Worm (Caenorhabditis elegans) whole organism, L4/young adult: ENCODE measurements around the gene ZC504.1.

Experiments
- W03F9.2 ChIP-seq: fragments of 150-350 bp; optimal IDR thresholded peaks from 2 replicates; lab custom pipeline; 2014; ENCODE audit warnings: missing biosample characterization, missing genetic modification characterization
- dao-5 ChIP-seq: sonication (generic microtip); optimal IDR thresholded peaks from 2 replicates; lab custom pipeline; 2016; ENCODE audit warnings: missing genotype, missing genetic modification characterization, moderate library complexity, missing compliant biosample characterization
- him-1 ChIP-seq: sonication (generic microtip); optimal IDR thresholded peaks from 2 replicates; lab custom pipeline; 2016; ENCODE audit warnings: missing genotype, missing genetic modification reagents, missing genetic modification characterization, missing compliant biosample characterization

ZC504.1 gene

ce11 chrX:10406850-10407249 lies at the start of gene ZC504.1:
TSS of gene ZC504.1 (plus strand) at chrX:10407150.
- TF ChIP-seq dao-5 (tag; lab: Kevin White, UChicago) (no peak), him-1 (tag; lab: Kevin White, UChicago) (no peak), W03F9.2 (no peak)

ce11 chrX:10358083-10358482 lies 48.9 kb upstream of the ZC504.1 start, which contains the start of gene efhc-1:
TSS of gene efhc-1 (plus strand) at chrX:10358383.
- TF ChIP-seq him-1 (tag; lab: Kevin White, UChicago) (no peak), W03F9.2 (no peak), dao-5 (tag; lab: Kevin White, UChicago) (no peak)

DNA sequence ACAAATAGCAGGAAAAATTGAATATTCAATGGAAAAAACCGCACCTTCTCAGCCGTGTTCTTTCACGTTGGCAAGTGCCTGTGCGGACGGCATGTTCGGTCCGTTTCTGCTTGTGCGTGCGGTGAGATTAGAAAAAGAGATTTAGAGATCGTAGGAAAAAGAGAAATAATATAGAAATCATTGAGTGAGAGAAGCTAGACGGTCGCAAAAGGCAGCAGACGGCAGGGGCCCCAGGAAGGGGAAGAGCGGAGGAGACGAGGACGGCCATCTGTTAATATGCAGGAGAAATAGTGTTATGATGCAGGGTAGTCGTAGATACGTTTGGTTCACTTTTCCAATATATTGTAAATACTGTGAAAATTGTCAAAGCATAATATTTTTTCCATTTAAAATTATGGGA lies 34.4 kb upstream of the ZC504.1 start, which contains the start of gene Y49A10A.2:
TSS of gene Y49A10A.2 (minus strand) at position 109 of the 400 bp plus-strand sequence.
- TF ChIP-seq him-1 (tag; lab: Kevin White, UChicago) (no peak), dao-5 (tag; lab: Kevin White, UChicago) (no peak), W03F9.2 (no peak)

DNA sequence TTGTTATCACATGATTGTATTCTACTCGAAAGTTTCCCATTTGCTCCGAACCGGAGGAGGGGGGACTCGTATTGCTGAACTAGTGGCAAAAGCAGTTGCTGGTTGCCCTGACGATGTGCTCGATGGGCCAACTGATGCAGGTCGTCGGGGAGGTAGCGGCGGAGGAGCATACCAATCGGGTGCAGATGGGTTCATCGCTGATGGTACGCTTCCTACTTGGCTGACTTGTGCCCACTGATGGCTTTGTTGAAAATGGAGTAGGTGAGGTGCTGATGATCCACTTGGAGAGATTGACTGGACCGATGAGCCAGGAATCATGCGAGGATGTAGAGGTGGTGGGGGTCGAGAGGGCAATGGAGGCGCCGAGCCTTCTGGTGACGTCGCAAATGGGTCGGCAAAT lies 33.4 kb upstream of the ZC504.1 start:
- TF ChIP-seq dao-5 (tag; lab: Kevin White, UChicago), result no peak
- TF ChIP-seq him-1 (tag; lab: Kevin White, UChicago), result no peak
- no peak for TF ChIP-seq W03F9.2

DNA sequence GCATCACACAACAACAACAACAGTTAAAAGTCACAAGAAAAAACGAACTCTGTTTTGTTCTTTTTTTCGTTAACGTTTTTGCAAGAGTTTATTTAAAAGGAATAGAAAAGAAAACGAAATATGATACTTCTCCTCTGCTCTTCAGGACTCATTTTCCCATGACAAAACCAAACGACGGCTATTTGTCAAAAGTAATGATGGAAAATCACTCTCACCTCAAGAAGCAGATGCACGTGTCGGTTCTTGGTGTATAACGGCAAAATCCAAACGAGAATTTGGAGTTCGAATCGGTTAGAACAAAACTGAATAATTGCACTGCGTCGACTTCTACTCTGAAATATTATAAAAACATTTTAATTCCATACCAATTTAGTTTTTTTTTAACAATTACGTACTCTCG lies 30.0 kb upstream of the ZC504.1 start:
- TF ChIP-seq W03F9.2 (no peak), him-1 (tag; lab: Kevin White, UChicago) (no peak), dao-5 (tag; lab: Kevin White, UChicago) (no peak)

- TF ChIP-seq him-1 (tag; lab: Kevin White, UChicago) (peak; percentile 28), dao-5 (tag; lab: Kevin White, UChicago) (no peak), W03F9.2 (peak; percentile 81)
These were observed 29.3 kb upstream of the ZC504.1 start for ce11 chrX:10377663-10378062.

ce11 chrX:10379678-10380077 lies 27.3 kb upstream of the ZC504.1 start, which contains the start of gene rme-4:
TSS of gene rme-4 (minus strand) at chrX:10379845.
- TF ChIP-seq him-1 (tag; lab: Kevin White, UChicago), result no peak
- TF ChIP-seq W03F9.2, result no peak
- TF ChIP-seq dao-5 (tag; lab: Kevin White, UChicago), result no peak

- no peak for TF ChIP-seq him-1 (tag; lab: Kevin White, UChicago)
- TF ChIP-seq W03F9.2, result no peak
- TF ChIP-seq dao-5 (tag; lab: Kevin White, UChicago), result no peak
These were observed 20.9 kb upstream of the ZC504.1 start for ce11 chrX:10386001-10386400.

DNA sequence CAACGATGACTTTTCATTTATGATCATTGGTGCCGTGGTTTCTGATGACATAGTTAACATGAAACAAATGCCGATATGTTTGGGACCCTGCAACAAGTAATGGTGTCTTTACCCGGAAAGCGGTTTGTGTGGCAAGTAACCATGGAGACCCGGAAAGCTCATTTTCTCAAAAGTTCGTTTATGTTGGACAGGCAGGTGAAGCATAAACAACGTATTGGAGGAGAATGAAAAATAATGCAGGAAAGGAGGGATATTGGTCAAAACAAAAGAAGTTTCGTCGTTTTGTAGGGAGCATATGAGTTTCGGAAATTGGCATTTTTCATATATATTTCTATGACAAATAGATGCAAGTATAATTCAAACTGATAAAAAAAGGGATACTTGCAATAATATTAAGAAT lies 20.5 kb upstream of the ZC504.1 start, which contains the start of gene dyf-6:
TSS of gene dyf-6 (minus strand) at position 101 of the 400 bp plus-strand sequence.
- TF ChIP-seq him-1 (tag; lab: Kevin White, UChicago), result no peak
- no peak for TF ChIP-seq W03F9.2
- TF ChIP-seq dao-5 (tag; lab: Kevin White, UChicago), result no peak

DNA sequence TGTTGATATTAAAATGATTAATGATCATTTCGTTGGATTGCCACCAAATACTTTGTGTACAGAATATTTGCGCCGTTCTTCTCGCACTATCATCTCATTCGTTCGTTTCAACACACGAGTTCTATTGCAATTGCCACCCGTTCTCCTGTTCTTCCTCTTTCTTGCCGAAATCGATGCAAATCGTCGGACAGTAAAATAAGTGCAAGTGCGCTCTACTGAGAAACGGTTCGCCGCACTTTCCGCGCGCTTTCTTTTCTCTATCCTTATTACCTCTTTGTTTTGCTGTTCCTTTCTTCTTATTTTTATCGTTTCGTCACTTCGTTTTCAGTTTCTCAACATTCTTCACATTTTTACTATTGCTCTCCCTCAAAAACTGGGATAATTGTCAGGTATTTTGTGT lies 15.8 kb upstream of the ZC504.1 start:
- TF ChIP-seq him-1 (tag; lab: Kevin White, UChicago) (no peak), dao-5 (tag; lab: Kevin White, UChicago) (no peak), W03F9.2 (no peak)

DNA sequence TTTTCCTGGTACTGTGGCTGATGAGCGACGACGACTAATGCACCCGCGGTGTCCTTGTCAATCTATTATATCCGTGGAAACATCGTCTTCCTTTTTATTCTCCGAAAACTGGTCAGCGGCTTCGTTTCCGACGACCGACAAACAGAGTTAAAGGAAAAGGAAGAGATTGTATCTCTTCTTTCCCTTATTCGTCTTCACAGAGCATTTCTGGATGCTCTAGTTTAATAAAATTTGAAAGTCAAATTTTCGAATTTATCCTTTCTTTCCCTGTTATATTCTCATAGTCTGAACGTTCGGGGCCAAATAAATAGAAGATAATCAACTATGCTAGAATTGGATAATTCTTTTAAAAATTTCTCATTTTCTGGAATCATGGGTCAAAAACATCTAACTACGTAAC lies 14.2 kb upstream of the ZC504.1 start:
- TF ChIP-seq dao-5 (tag; lab: Kevin White, UChicago) (no peak), him-1 (tag; lab: Kevin White, UChicago) (no peak), W03F9.2 (no peak)

- TF ChIP-seq dao-5 (tag; lab: Kevin White, UChicago) (no peak), W03F9.2 (no peak), him-1 (tag; lab: Kevin White, UChicago) (no peak)
These were observed 13.6 kb upstream of the ZC504.1 start for ce11 chrX:10393362-10393761.

ce11 chrX:10394238-10394637 lies 12.7 kb upstream of the ZC504.1 start:
- TF ChIP-seq dao-5 (tag; lab: Kevin White, UChicago), result no peak
- TF ChIP-seq W03F9.2, result no peak
- no peak for TF ChIP-seq him-1 (tag; lab: Kevin White, UChicago)

- TF ChIP-seq dao-5 (tag; lab: Kevin White, UChicago) (no peak), W03F9.2 (no peak), him-1 (tag; lab: Kevin White, UChicago) (no peak)
These were observed 11.8 kb upstream of the ZC504.1 start for ce11 chrX:10395177-10395576.

- TF ChIP-seq W03F9.2 (no peak), dao-5 (tag; lab: Kevin White, UChicago) (no peak), him-1 (tag; lab: Kevin White, UChicago) (no peak)
These were observed 11.3 kb upstream of the ZC504.1 start for ce11 chrX:10395668-10396067.
